ENCODE assay signal across 4 fruit fly cellular contexts in the genomic region with DNA sequence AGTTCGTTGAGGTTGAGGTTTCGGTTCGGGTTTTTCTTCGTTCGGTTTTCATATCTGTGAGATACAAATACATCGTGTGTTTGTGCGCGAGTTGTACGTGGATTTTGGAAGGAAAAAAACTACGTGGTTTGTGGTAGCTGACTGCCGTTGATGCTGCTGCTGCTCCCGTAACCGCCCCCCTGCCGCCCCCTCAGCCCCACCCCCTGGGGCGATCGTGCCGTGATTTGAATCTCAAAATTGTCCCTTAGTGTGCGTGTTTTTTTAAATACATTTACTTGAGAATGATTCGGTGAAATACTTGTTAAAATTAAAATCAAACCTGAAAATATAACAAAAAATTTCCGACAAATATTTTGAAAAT.
TF ChIP-seq lines count a peak whose summit lies in the region.

No protein-coding gene starts in this region.

- no peak for TF ChIP-seq CTCF in whole organism, embryonic (GFP tag; optimal IDR thresholded peaks at IDR 0.05; lab: Kevin White, UChicago)

TF ChIP-seq in whole organism, embryonic, 481 proteins besides CTCF, POLR2A, EP300 and RAD21:
- TF ChIP-seq CG8290 (GFP tag; optimal IDR thresholded peaks at IDR 0.05; lab: Kevin White, UChicago) (no peak), CG8290 (tag; optimal IDR thresholded peaks at IDR 0.05; lab: Kevin White, UChicago) (peak in 1 of 2 experiments; percentile 24), CG32772 (GFP tag; IDR thresholded peaks at IDR 0.05; lab: Robert Waterston, UW) (peak; percentile 10; the same call in 1 of the 2 replicates), CG11723 (GFP tag; optimal IDR thresholded peaks at IDR 0.05; lab: Kevin White, UChicago) (no peak), Drgx (GFP tag; IDR thresholded peaks at IDR 0.05; lab: Robert Waterston, UW) (0 out of 2 replicates have a peak, but pooled peaks have one; percentile 4), bigmax (GFP tag; optimal IDR thresholded peaks at IDR 0.05; lab: Kevin White, UChicago) (no peak), sug (tag; optimal IDR thresholded peaks at IDR 0.05; lab: Kevin White, UChicago) (peak; percentile 5), Dip3 (GFP tag; optimal IDR thresholded peaks at IDR 0.05; lab: Kevin White, UChicago) (no peak), gcm (GFP tag; optimal IDR thresholded peaks at IDR 0.05; lab: Kevin White, UChicago) (no peak), CG11085 (GFP tag; IDR thresholded peaks at IDR 0.05; lab: Robert Waterston, UW) (peak; percentile 21; the same call in 1 of the 2 replicates), gem (tag; optimal IDR thresholded peaks at IDR 0.05; lab: Kevin White, UChicago) (no peak), CG12299 (tag; optimal IDR thresholded peaks at IDR 0.05; lab: Kevin White, UChicago) (no peak), crol (GFP tag; IDR thresholded peaks at IDR 0.05; lab: Robert Waterston, UW) (peak; percentile 90), Gsc (GFP tag; IDR thresholded peaks at IDR 0.05; lab: Robert Waterston, UW) (no peak), dimm (GFP tag; IDR thresholded peaks at IDR 0.05; lab: Robert Waterston, UW) (no peak), CG6175 (GFP tag; IDR thresholded peaks at IDR 0.05; lab: Robert Waterston, UW) (peak; percentile 89), NFAT (GFP tag; IDR thresholded peaks at IDR 0.05; lab: Robert Waterston, UW) (peak; percentile 54), D19A (tag; optimal IDR thresholded peaks at IDR 0.05; lab: Kevin White, UChicago) (no peak), Fer3 (tag; optimal IDR thresholded peaks at IDR 0.05; lab: Kevin White, UChicago) (no peak), sens-2 (GFP tag; IDR thresholded peaks at IDR 0.05; lab: Robert Waterston, UW) (0 out of 2 replicates have a peak, but pooled peaks have one; percentile 39)

TF ChIP-seq in whole organism, prepupa, 60 proteins besides CTCF, POLR2A, EP300 and RAD21:
- TF ChIP-seq eg (GFP tag; IDR thresholded peaks at IDR 0.05; lab: Robert Waterston, UW) (0 out of 3 replicates have a peak, but pooled peaks have one; percentile 38), CG15336 (GFP tag; IDR thresholded peaks at IDR 0.05; lab: Robert Waterston, UW) (0 out of 2 replicates have a peak, but pooled peaks have one; percentile 9), CG6163 (GFP tag; IDR thresholded peaks at IDR 0.05; lab: Robert Waterston, UW) (peak; percentile 8; the same call in 2 of the 3 replicates), Hr4 (GFP tag; optimal IDR thresholded peaks at IDR 0.05; lab: Kevin White, UChicago) (no peak), Ets96B (tag; optimal IDR thresholded peaks at IDR 0.05; lab: Kevin White, UChicago) (no peak), CG1621 (tag; optimal IDR thresholded peaks at IDR 0.05; lab: Kevin White, UChicago) (peak; percentile 50)

TF ChIP-seq in whole organism, pupa, 21 proteins besides CTCF, POLR2A, EP300 and RAD21:
- TF ChIP-seq CG8301 (tag; optimal IDR thresholded peaks at IDR 0.05; lab: Kevin White, UChicago) (no peak), fd96Ca (GFP tag; IDR thresholded peaks at IDR 0.05; lab: Robert Waterston, UW) (0 out of 3 replicates have a peak, but pooled peaks have one; percentile 12), CG4496 (GFP tag; IDR thresholded peaks at IDR 0.05; lab: Robert Waterston, UW) (peak; percentile 21; the same call in 1 of the 3 replicates)
TF ChIP-seq in whole organism, pupa: peak in this region for 2.

TF ChIP-seq in whole organism, wandering third instar larva, 38 proteins besides CTCF, POLR2A, EP300 and RAD21:
- TF ChIP-seq Dfd (GFP tag; optimal IDR thresholded peaks at IDR 0.05; lab: Kevin White, UChicago), result peak; percentile 4
- no peak for TF ChIP-seq Dif (GFP tag; optimal IDR thresholded peaks at IDR 0.05; lab: Kevin White, UChicago; ENCODE audit: partially characterized antibody)
- no peak for TF ChIP-seq Vsx2 (GFP tag; optimal IDR thresholded peaks at IDR 0.05; lab: Kevin White, UChicago; ENCODE audit: partially characterized antibody)
